In genomic region chr3L:18460987-18461403, dm6 we compare ENCODE assay signal across 5 fruit fly cellular contexts.
TF ChIP-seq lines count a peak whose summit lies in the region.

Gene CG32196, minus strand, starts transcription at chr3L:18461024.

- TF ChIP-seq CTCF in whole organism, embryonic (GFP tag; optimal IDR thresholded peaks at IDR 0.05; lab: Kevin White, UChicago), result peak; percentile 16

TF ChIP-seq in whole organism, adult, 20 proteins besides CTCF, POLR2A, EP300 and RAD21:
- no peak for TF ChIP-seq cic (GFP tag; optimal IDR thresholded peaks at IDR 0.05; lab: Kevin White, UChicago)
- peak; percentile 34 for TF ChIP-seq CG5204 (GFP tag; optimal IDR thresholded peaks at IDR 0.05; lab: Kevin White, UChicago)
- TF ChIP-seq cnc (optimal IDR thresholded peaks at IDR 0.05; lab: Kevin White, UChicago), result no peak
- no peak for TF ChIP-seq Mnt (GFP tag; optimal IDR thresholded peaks at IDR 0.05; lab: Kevin White, UChicago)
- peak; percentile 41 for TF ChIP-seq CG12768 (GFP tag; optimal IDR thresholded peaks at IDR 0.05; lab: Kevin White, UChicago)
- TF ChIP-seq CG11617 (GFP tag; optimal IDR thresholded peaks at IDR 0.05; lab: Kevin White, UChicago), result peak; percentile 45
- TF ChIP-seq ovo (GFP tag; optimal IDR thresholded peaks at IDR 0.05; lab: Kevin White, UChicago), result no peak
- peak; percentile 71 for TF ChIP-seq CG14711 (tag; optimal IDR thresholded peaks at IDR 0.05; lab: Kevin White, UChicago)
- peak; percentile 73 for TF ChIP-seq bab1 (GFP tag; optimal IDR thresholded peaks at IDR 0.05; lab: Kevin White, UChicago)
- TF ChIP-seq CG7101 (tag; optimal IDR thresholded peaks at IDR 0.05; lab: Kevin White, UChicago), result peak; percentile 59
- peak; percentile 73 for TF ChIP-seq CG33017 (tag; optimal IDR thresholded peaks at IDR 0.05; lab: Kevin White, UChicago)
- peak; percentile 23 for TF ChIP-seq tj (GFP tag; optimal IDR thresholded peaks at IDR 0.05; lab: Kevin White, UChicago)
- TF ChIP-seq CG7045 (GFP tag; optimal IDR thresholded peaks at IDR 0.05; lab: Kevin White, UChicago), result peak; percentile 56

TF ChIP-seq in whole organism, embryonic, 481 proteins besides CTCF, POLR2A, EP300 and RAD21 (continues in another document):
- TF ChIP-seq CG17385 (GFP tag; optimal IDR thresholded peaks at IDR 0.05; lab: Kevin White, UChicago), result peak; percentile 79
- peak; percentile 73 for TF ChIP-seq CG6813 (GFP tag; optimal IDR thresholded peaks at IDR 0.05; lab: Kevin White, UChicago)
- peak; percentile 75 for TF ChIP-seq CG33557 (GFP tag; optimal IDR thresholded peaks at IDR 0.05; lab: Kevin White, UChicago)
- peak; percentile 67 for TF ChIP-seq CG1024 (GFP tag; IDR thresholded peaks at IDR 0.05; lab: Robert Waterston, UW)
- peak in 1 of 2 experiments; percentile 27 for TF ChIP-seq chif (GFP tag; optimal IDR thresholded peaks at IDR 0.05; lab: Kevin White, UChicago)
- TF ChIP-seq ewg (GFP tag; optimal IDR thresholded peaks at IDR 0.05; lab: Kevin White, UChicago), result peak; percentile 72
- no peak for TF ChIP-seq tna (GFP tag; IDR thresholded peaks at IDR 0.05; lab: Robert Waterston, UW; ENCODE audit: partially characterized antibody)
- TF ChIP-seq danr (GFP tag; IDR thresholded peaks at IDR 0.05; lab: Robert Waterston, UW), result peak; percentile 46
- TF ChIP-seq CG17912 (GFP tag; optimal IDR thresholded peaks at IDR 0.05; lab: Kevin White, UChicago), result peak; percentile 36
- TF ChIP-seq CG3847 (GFP tag; IDR thresholded peaks at IDR 0.05; lab: Robert Waterston, UW), result peak; percentile 83
- TF ChIP-seq CG4707 (GFP tag; optimal IDR thresholded peaks at IDR 0.05; lab: Kevin White, UChicago), result peak; percentile 29
- TF ChIP-seq CG9932 (GFP tag; IDR thresholded peaks at IDR 0.05; lab: Robert Waterston, UW), result peak; percentile 88
- peak; percentile 78 for TF ChIP-seq HHEX (GFP tag; optimal IDR thresholded peaks at IDR 0.05; lab: Kevin White, UChicago)
- peak; percentile 68 for TF ChIP-seq CG18011 (GFP tag; optimal IDR thresholded peaks at IDR 0.05; lab: Kevin White, UChicago)
- peak; percentile 77 for TF ChIP-seq CG17568 (GFP tag; optimal IDR thresholded peaks at IDR 0.05; lab: Kevin White, UChicago)
- TF ChIP-seq CG8388 (GFP tag; optimal IDR thresholded peaks at IDR 0.05; lab: Kevin White, UChicago), result peak; percentile 89
- TF ChIP-seq dysf (GFP tag; IDR thresholded peaks at IDR 0.05; lab: Robert Waterston, UW), result peak; percentile 87
- no peak for TF ChIP-seq nom (GFP tag; optimal IDR thresholded peaks at IDR 0.05; lab: Kevin White, UChicago)
- no peak for TF ChIP-seq CG9609 (GFP tag; optimal IDR thresholded peaks at IDR 0.05; lab: Kevin White, UChicago)

TF ChIP-seq in whole organism, prepupa, 60 proteins besides CTCF, POLR2A, EP300 and RAD21 (continues in another document):
- TF ChIP-seq CG34406 (GFP tag; optimal IDR thresholded peaks at IDR 0.05; lab: Kevin White, UChicago) (peak; percentile 13), dac (GFP tag; optimal IDR thresholded peaks at IDR 0.05; lab: Kevin White, UChicago) (peak; percentile 15), svp (GFP tag; lab: Kevin White, UChicago) (peak; percentile 60), CG6163 (GFP tag; IDR thresholded peaks at IDR 0.05; lab: Robert Waterston, UW) (no peak), fd59A (GFP tag; optimal IDR thresholded peaks at IDR 0.05; lab: Kevin White, UChicago) (no peak), OdsH (GFP tag; optimal IDR thresholded peaks at IDR 0.05; lab: Kevin White, UChicago) (peak; percentile 13), spab (GFP tag; optimal IDR thresholded peaks at IDR 0.05; lab: Kevin White, UChicago) (no peak), achi (GFP tag; optimal IDR thresholded peaks at IDR 0.05; lab: Kevin White, UChicago) (peak; percentile 63), salr (GFP tag; optimal IDR thresholded peaks at IDR 0.05; lab: Kevin White, UChicago) (peak in 1 of 2 experiments; percentile 22), Ets96B (tag; optimal IDR thresholded peaks at IDR 0.05; lab: Kevin White, UChicago) (peak; percentile 54), CG4318 (GFP tag; optimal IDR thresholded peaks at IDR 0.05; lab: Kevin White, UChicago) (peak; percentile 41), Hr38 (GFP tag; optimal IDR thresholded peaks at IDR 0.05; lab: Kevin White, UChicago) (no peak), CG32006 (GFP tag; optimal IDR thresholded peaks at IDR 0.05; lab: Kevin White, UChicago) (peak; percentile 74), Hr4 (GFP tag; optimal IDR thresholded peaks at IDR 0.05; lab: Kevin White, UChicago) (peak; percentile 28), acj6 (GFP tag; optimal IDR thresholded peaks at IDR 0.05; lab: Kevin White, UChicago) (peak; percentile 34), CG10669 (GFP tag; optimal IDR thresholded peaks at IDR 0.05; lab: Kevin White, UChicago) (peak; percentile 23), Gug (GFP tag; IDR thresholded peaks at IDR 0.05; lab: Robert Waterston, UW) (peak; percentile 42; the same call in 1 of the 2 replicates), CG3032 (tag; optimal IDR thresholded peaks at IDR 0.05; lab: Kevin White, UChicago) (no peak), CG3919 (GFP tag; optimal IDR thresholded peaks at IDR 0.05; lab: Kevin White, UChicago) (peak; percentile 22), CG10631 (GFP tag; optimal IDR thresholded peaks at IDR 0.05; lab: Kevin White, UChicago) (peak; percentile 59), pdm3 (GFP tag; optimal IDR thresholded peaks at IDR 0.05; lab: Kevin White, UChicago) (peak; percentile 15)

TF ChIP-seq in whole organism, pupa, 21 proteins besides CTCF, POLR2A, EP300 and RAD21:
- TF ChIP-seq gl (tag; optimal IDR thresholded peaks at IDR 0.05; lab: Kevin White, UChicago) (no peak), CG9948 (tag; optimal IDR thresholded peaks at IDR 0.05; lab: Kevin White, UChicago) (peak; percentile 63), CG14655 (GFP tag; optimal IDR thresholded peaks at IDR 0.05; lab: Kevin White, UChicago) (peak; percentile 51), CG8301 (tag; optimal IDR thresholded peaks at IDR 0.05; lab: Kevin White, UChicago) (peak; percentile 33), fd96Ca (GFP tag; IDR thresholded peaks at IDR 0.05; lab: Robert Waterston, UW) (no peak), CG13204 (GFP tag; optimal IDR thresholded peaks at IDR 0.05; lab: Kevin White, UChicago) (no peak), rn (GFP tag; IDR thresholded peaks at IDR 0.05; lab: Robert Waterston, UW) (0 out of 2 replicates have a peak, but pooled peaks have one; percentile 33), CG8159 (tag; optimal IDR thresholded peaks at IDR 0.05; lab: Kevin White, UChicago) (peak; percentile 52), D1 (tag; optimal IDR thresholded peaks at IDR 0.05; lab: Kevin White, UChicago) (peak; percentile 21), Ets98B (GFP tag; IDR thresholded peaks at IDR 0.05; lab: Robert Waterston, UW) (no peak; the same call in 1 of the 2 replicates), CG32121 (GFP tag; IDR thresholded peaks at IDR 0.05; lab: Robert Waterston, UW) (peak; percentile 37; the same call in 1 of the 2 replicates), CG15710 (tag; optimal IDR thresholded peaks at IDR 0.05; lab: Kevin White, UChicago) (no peak)

TF ChIP-seq in whole organism, wandering third instar larva, 38 proteins besides CTCF, POLR2A, EP300 and RAD21:
- TF ChIP-seq CG9705 (GFP tag; optimal IDR thresholded peaks at IDR 0.05; lab: Kevin White, UChicago) (no peak), psq (GFP tag; optimal IDR thresholded peaks at IDR 0.05; lab: Kevin White, UChicago) (no peak), Jra (GFP tag; optimal IDR thresholded peaks at IDR 0.05; lab: Kevin White, UChicago) (no peak), ey (GFP tag; optimal IDR thresholded peaks at IDR 0.05; lab: Kevin White, UChicago) (no peak), foxo (GFP tag; optimal IDR thresholded peaks at IDR 0.05; lab: Kevin White, UChicago) (no peak), sv (GFP tag; optimal IDR thresholded peaks at IDR 0.05; lab: Kevin White, UChicago) (peak; percentile 17), rgr (GFP tag; optimal IDR thresholded peaks at IDR 0.05; lab: Kevin White, UChicago) (peak; percentile 10), GATAd (GFP tag; optimal IDR thresholded peaks at IDR 0.05; lab: Kevin White, UChicago) (no peak), pan (optimal IDR thresholded peaks at IDR 0.05; lab: Kevin White, UChicago) (no peak)
